Fruit fly (Drosophila melanogaster): Measurements from ENCODE around the gene Root.

Root gene

DNA sequence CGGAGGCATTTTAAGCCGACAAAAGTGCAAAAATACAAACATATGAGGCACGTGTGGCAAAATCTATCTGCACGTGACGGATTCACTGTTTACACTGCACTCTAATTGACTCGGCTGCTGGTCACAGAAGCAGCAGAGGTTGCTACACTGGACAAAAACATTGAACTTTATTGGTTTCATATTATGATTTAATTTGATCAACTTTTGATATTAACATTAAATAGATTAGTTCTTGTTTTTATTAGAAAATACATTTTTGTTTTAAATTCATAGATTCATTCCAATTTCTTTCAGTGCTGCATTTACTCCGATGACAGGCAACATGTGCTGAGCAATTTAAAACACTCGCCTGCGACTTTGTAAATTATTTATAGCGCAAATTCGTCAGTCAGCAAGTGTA is 34.0 kb upstream of the Root start (continued):
- TF ChIP-seq achi (GFP tag; optimal IDR thresholded peaks at IDR 0.05) (peak; percentile 30), fd59A (GFP tag; optimal IDR thresholded peaks at IDR 0.05) (no peak), Eip75B (GFP tag; optimal IDR thresholded peaks at IDR 0.05) (peak; percentile 4), Lpt (GFP tag; optimal IDR thresholded peaks at IDR 0.05) (no peak), acj6 (GFP tag; optimal IDR thresholded peaks at IDR 0.05) (peak; percentile 8), Hr39 (GFP tag; optimal IDR thresholded peaks at IDR 0.05) (no peak), CG10631 (GFP tag; optimal IDR thresholded peaks at IDR 0.05) (peak; percentile 16)

DNA sequence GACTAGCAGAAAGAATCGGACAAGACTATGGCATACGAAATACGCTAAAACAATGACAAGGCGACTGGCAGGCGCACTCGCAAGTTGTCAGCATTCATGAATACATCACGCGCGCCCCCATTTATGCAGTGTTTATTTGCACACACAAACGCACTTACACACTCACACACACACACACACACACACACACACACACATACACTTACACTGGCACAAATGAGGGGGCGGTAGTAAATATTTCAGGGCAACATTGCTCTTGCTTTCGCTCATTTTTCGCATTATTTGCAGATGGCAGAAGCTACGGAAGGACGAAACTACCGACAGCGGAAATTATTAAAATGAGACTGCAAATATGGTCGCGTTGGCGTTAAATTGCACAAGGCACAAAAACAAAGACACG is 33.5 kb upstream of the Root start:
- no peak for TF ChIP-seq fd85E (GFP tag; optimal IDR thresholded peaks at IDR 0.05)

DNA sequence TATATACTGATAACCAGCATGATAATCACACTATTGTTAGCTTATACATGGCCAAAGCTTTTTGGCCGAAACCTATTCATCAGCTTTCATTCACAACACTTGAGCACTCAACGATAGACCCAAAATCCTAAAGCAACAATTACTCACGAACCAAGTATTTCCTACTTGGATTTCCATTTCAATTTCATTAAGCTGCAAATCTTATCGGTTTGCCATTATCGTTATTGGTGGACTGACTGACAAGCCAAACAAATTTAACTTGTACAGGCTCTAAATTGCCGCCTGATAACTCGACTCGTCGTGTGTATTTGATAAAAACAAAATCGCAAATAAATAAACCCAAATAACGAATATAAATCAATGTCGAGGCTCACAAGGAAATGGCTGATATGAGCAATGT is 28.1 kb upstream of the Root start:
- peak; percentile 13 for TF ChIP-seq vri (GFP tag; optimal IDR thresholded peaks at IDR 0.05)
- peak; percentile 40 for TF ChIP-seq Eip93F (GFP tag; optimal IDR thresholded peaks at IDR 0.05)
- TF ChIP-seq dsx (GFP tag; optimal IDR thresholded peaks at IDR 0.05; ENCODE audit: poor library complexity, severe bottlenecking): no peak
- no peak for TF ChIP-seq OdsH (GFP tag; optimal IDR thresholded peaks at IDR 0.05)

DNA sequence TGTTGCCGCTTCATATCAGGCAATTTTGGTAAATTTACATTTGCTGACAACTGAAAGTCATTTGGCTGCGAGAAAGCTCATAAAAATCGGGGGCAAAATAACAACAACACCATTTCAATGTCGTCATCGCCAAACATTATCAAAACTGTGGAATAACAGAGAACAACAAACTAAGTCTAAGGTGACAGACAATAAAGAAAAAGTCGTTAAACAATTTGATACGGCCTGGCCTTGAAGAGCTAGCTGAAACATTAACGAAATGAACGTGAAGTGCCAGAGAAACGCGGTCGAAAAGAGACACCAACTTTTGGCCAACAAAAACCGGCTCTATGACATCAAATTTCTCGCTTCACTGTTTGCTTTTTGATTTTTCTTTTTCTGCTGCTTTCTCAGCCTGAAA is 22.9 kb upstream of the Root start:
- TF ChIP-seq fd59A (GFP tag; optimal IDR thresholded peaks at IDR 0.05) (no peak), fkh (GFP tag; optimal IDR thresholded peaks at IDR 0.05) (peak; percentile 21)

DNA sequence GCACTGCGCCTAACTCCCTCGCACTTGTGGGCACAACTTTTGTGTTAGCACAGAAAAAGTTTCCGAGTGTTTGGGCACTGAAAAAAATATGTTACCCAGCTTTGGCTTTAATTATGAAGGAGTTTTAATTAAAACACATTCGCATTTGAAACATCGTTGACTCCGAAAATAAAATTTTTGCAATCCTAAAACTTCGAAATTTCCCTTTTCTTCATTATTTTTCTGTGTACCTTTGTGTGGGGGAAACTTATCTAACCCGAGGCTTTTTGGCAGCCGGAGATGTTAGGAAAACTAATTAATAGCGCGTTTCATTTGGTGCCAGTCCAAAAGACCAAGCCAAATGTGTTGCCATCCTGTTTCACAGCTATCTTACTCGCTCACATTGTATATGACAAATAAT is 21.4 kb upstream of the Root start:
- TF ChIP-seq vri (GFP tag; optimal IDR thresholded peaks at IDR 0.05): no peak
- TF ChIP-seq Lpt (GFP tag; optimal IDR thresholded peaks at IDR 0.05): no peak
- TF ChIP-seq Hr39 (GFP tag; optimal IDR thresholded peaks at IDR 0.05): no peak
- TF ChIP-seq CG6808 (GFP tag; optimal IDR thresholded peaks at IDR 0.05): no peak
- TF ChIP-seq CG6163 (GFP tag; IDR thresholded peaks at IDR 0.05): no peak

DNA sequence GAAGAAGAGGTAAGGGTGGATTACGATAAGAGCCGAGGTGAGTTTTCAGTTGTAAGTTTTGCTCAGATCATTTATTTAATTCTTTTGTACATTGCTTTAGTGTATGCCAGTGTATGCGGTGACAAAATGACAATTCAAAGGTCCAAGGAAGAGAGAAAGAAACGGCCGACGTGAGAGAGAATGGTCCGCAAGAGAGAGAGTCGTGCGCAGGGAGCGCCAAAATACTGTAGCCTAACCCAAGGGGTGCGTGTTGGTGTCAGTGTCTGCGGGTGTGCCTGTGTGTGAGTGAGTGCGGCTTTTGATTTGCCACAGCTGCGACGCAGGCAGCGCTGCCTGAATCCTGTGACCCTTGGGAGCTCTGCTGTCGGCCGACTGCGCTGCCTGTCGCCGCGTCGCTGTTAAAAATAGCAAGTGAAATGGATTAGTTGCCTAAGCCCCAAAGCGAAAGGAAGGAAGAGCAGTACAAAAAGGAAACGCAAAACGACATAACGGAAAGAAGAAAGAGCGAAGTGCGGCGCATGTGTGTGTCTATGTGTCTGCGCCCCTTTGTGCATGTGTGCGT is 20.4 kb upstream of the Root start:
- peak in 1 of 2 experiments; percentile 18 for TF ChIP-seq ss (GFP tag; optimal IDR thresholded peaks at IDR 0.05)
- peak; percentile 18 for TF ChIP-seq CG6808 (GFP tag; optimal IDR thresholded peaks at IDR 0.05)
- no peak for TF ChIP-seq CG8119 (GFP tag; IDR thresholded peaks at IDR 0.05)

DNA sequence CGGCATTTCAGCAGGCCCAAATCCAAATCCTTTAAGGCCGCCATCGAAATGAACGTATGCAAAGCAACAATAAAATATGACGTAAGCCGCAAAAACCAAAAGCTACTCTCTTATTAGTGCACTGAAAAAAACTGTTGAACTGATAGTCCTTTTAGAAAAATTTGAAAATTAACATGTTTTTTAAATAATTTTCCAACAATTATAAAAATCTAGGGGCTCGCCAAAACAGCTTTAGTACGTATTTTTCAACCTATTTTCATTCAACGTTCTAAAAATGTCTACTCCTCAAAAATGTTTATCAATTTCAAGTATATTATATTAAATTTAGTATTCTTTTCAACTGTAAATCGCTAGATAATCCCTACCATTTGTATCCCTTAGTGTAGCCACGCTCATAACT is 19.7 kb upstream of the Root start:
- TF ChIP-seq Eip78C (GFP tag) (peak; percentile 53), CG1621 (tag; optimal IDR thresholded peaks at IDR 0.05) (no peak), CG4318 (GFP tag; optimal IDR thresholded peaks at IDR 0.05) (no peak), CG32006 (GFP tag; optimal IDR thresholded peaks at IDR 0.05) (no peak), Hr4 (GFP tag; optimal IDR thresholded peaks at IDR 0.05) (peak; percentile 2), pdm3 (GFP tag; optimal IDR thresholded peaks at IDR 0.05) (no peak), esn (GFP tag; optimal IDR thresholded peaks at IDR 0.05) (no peak), Eip93F (GFP tag; optimal IDR thresholded peaks at IDR 0.05) (no peak), CG8632 (GFP tag; optimal IDR thresholded peaks at IDR 0.05) (no peak), topi (GFP tag; optimal IDR thresholded peaks at IDR 0.05) (no peak), Hr38 (GFP tag; optimal IDR thresholded peaks at IDR 0.05) (no peak)

Measured in whole organism, prepupa.